Worm (Caenorhabditis elegans) whole organism, L2 larva: Measurements from ENCODE around the gene ZK1307.2.
A peak's percentile ranks its signal among the peaks of the same experiment; 100 is the strongest.

Experiments
- C34F6.9 ChIP-seq: fragments of 150-350 bp; optimal IDR thresholded peaks from 2 replicates; lab custom pipeline; 2014; ENCODE audit warnings: missing biosample characterization, missing genetic modification characterization
- F13H6.1 ChIP-seq: sonication (generic microtip); optimal IDR thresholded peaks from 2 replicates; lab custom pipeline; 2016; ENCODE audit warnings: missing genetic modification characterization, missing compliant biosample characterization
- R02D3.7 ChIP-seq: fragments of 150-350 bp; optimal IDR thresholded peaks from 2 replicates; lab custom pipeline; 2014; ENCODE audit warnings: missing biosample characterization, missing genetic modification characterization
- Y55F3AM.14 ChIP-seq: fragments of 200-800 bp; sonication (Bioruptor generic); optimal IDR thresholded peaks from 2 replicates; lab custom pipeline; 2018; ENCODE audit warnings: mild to moderate bottlenecking, missing genetic modification characterization, missing compliant biosample characterization
- ZK546.5 ChIP-seq: sonication (generic microtip); optimal IDR thresholded peaks from 2 replicates; lab custom pipeline; 2017; ENCODE audit warnings: missing biosample characterization, missing genetic modification characterization
- alr-1 ChIP-seq: fragments of 150-350 bp; optimal IDR thresholded peaks from 2 replicates; lab custom pipeline; 2014; ENCODE audit warnings: missing biosample characterization, missing genetic modification characterization
- aly-2 ChIP-seq: fragments of 150-350 bp; optimal IDR thresholded peaks from 2 replicates; lab custom pipeline; 2014; ENCODE audit warnings: missing biosample characterization, missing genetic modification characterization
- ama-1 ChIP-seq: fragments of 150-350 bp; optimal IDR thresholded peaks from 2 replicates; lab custom pipeline; 2018; ENCODE audit warnings: inconsistent platforms
- blmp-1 ChIP-seq: sonication (generic microtip); optimal IDR thresholded peaks from 2 replicates; lab custom pipeline; 2017; ENCODE audit warnings: missing genetic modification characterization, mild to moderate bottlenecking, missing compliant biosample characterization, antibody characterized with exemption, moderate library complexity; ENCODE audit not compliant: insufficient read depth
- ceh-16 ChIP-seq: fragments of 150-350 bp; optimal IDR thresholded peaks from 2 replicates; lab custom pipeline; 2014; ENCODE audit warnings: missing biosample characterization, missing genetic modification characterization
- ceh-82 ChIP-seq: fragments of 150-350 bp; optimal IDR thresholded peaks from 2 replicates; lab custom pipeline; 2014; ENCODE audit warnings: missing biosample characterization, missing genetic modification characterization
- crh-2 ChIP-seq: sonication (generic microtip); optimal IDR thresholded peaks from 2 replicates; lab custom pipeline; 2017; ENCODE audit warnings: missing biosample characterization, missing genetic modification characterization
- egl-27 ChIP-seq: sonication (generic microtip); optimal IDR thresholded peaks from 3 replicates; lab custom pipeline; 2017; ENCODE audit warnings: missing biosample characterization, missing genetic modification reagents, missing genetic modification characterization
- elt-1 ChIP-seq: fragments of 150-350 bp; optimal IDR thresholded peaks from 2 replicates; lab custom pipeline; 2014; ENCODE audit warnings: missing biosample characterization, missing genetic modification characterization
- fos-1 ChIP-seq: fragments of 150-350 bp; optimal IDR thresholded peaks from 2 replicates; lab custom pipeline; 2014; ENCODE audit warnings: missing biosample characterization, missing genetic modification characterization
- gmeb-1 ChIP-seq: fragments of 150-350 bp; optimal IDR thresholded peaks from 2 replicates; lab custom pipeline; 2014; ENCODE audit warnings: missing biosample characterization, missing genetic modification characterization
- lin-11 ChIP-seq: fragments of 150-350 bp; sonication (generic microtip); optimal IDR thresholded peaks from 2 replicates; lab custom pipeline; 2014; ENCODE audit warnings: missing biosample characterization, missing genetic modification characterization, inconsistent platforms, mixed read lengths
- lin-13 ChIP-seq: fragments of 150-350 bp; optimal IDR thresholded peaks from 2 replicates; lab custom pipeline; 2014; ENCODE audit warnings: missing biosample characterization, missing genetic modification reagents, missing genetic modification characterization
- lsy-2 ChIP-seq, 2 experiments: fragments of 150-350 bp in 1 of 2; sonication (generic microtip) in 1 of 2; optimal IDR thresholded peaks; 2 replicates each; lab custom pipeline; 2014 to 2017; ENCODE audit warnings: missing biosample characterization in 2 of 2, missing genetic modification characterization in 2 of 2
- mbf-1 ChIP-seq: sonication (generic microtip); optimal IDR thresholded peaks from 2 replicates; lab custom pipeline; 2017; ENCODE audit warnings: missing biosample characterization, missing genetic modification characterization
- mdl-1 ChIP-seq, 2 experiments: fragments of 150-350 bp in 1 of 2; sonication (generic microtip) in 1 of 2; optimal IDR thresholded peaks; 2 replicates each; lab custom pipeline; 2017; ENCODE audit warnings: missing biosample characterization in 2 of 2, missing genetic modification characterization in 2 of 2
- nhr-10 ChIP-seq: sonication (generic microtip); optimal IDR thresholded peaks from 2 replicates; lab custom pipeline; 2017; ENCODE audit warnings: missing biosample characterization, missing genetic modification characterization
- nhr-11 ChIP-seq: fragments of 150-350 bp; optimal IDR thresholded peaks from 2 replicates; lab custom pipeline; 2014; ENCODE audit warnings: missing biosample characterization, missing genetic modification characterization
- nhr-12 ChIP-seq: fragments of 150-350 bp; optimal IDR thresholded peaks from 2 replicates; lab custom pipeline; 2014; ENCODE audit warnings: missing biosample characterization, missing genetic modification characterization
- nhr-129 ChIP-seq: fragments of 150-350 bp; optimal IDR thresholded peaks from 2 replicates; lab custom pipeline; 2014; ENCODE audit warnings: missing biosample characterization, missing genetic modification characterization
- nhr-21 ChIP-seq: fragments of 150-350 bp; optimal IDR thresholded peaks from 2 replicates; lab custom pipeline; 2014; ENCODE audit warnings: missing biosample characterization, missing genetic modification characterization
- nhr-23 ChIP-seq: fragments of 150-350 bp; optimal IDR thresholded peaks from 2 replicates; lab custom pipeline; 2014; ENCODE audit warnings: missing biosample characterization, missing genetic modification reagents, missing genetic modification characterization
- nhr-237 ChIP-seq: fragments of 150-350 bp; optimal IDR thresholded peaks from 2 replicates; lab custom pipeline; 2014; ENCODE audit warnings: missing biosample characterization, missing genetic modification characterization
- nhr-25 ChIP-seq: fragments of 150-350 bp; sonication (generic microtip); optimal IDR thresholded peaks from 3 replicates; lab custom pipeline; 2014; ENCODE audit warnings: missing biosample characterization, missing genetic modification characterization
- nhr-6 ChIP-seq: fragments of 150-350 bp; optimal IDR thresholded peaks from 2 replicates; lab custom pipeline; 2014; ENCODE audit warnings: missing biosample characterization, missing genetic modification characterization
- nhr-77 ChIP-seq: fragments of 150-350 bp; optimal IDR thresholded peaks from 2 replicates; lab custom pipeline; 2014; ENCODE audit warnings: missing biosample characterization, missing genetic modification characterization
- peb-1 ChIP-seq: fragments of 150-350 bp; optimal IDR thresholded peaks from 2 replicates; lab custom pipeline; 2014; ENCODE audit warnings: missing biosample characterization, missing genetic modification characterization
- sem-4 ChIP-seq: fragments of 150-350 bp; optimal IDR thresholded peaks from 2 replicates; lab custom pipeline; 2014; ENCODE audit warnings: missing biosample characterization, missing genetic modification reagents, missing genetic modification characterization
- skn-1 ChIP-seq: sonication (generic microtip); optimal IDR thresholded peaks from 2 replicates; lab custom pipeline; 2017; ENCODE audit warnings: missing biosample characterization, missing genetic modification characterization
- sma-3 ChIP-seq: sonication (generic microtip); optimal IDR thresholded peaks from 2 replicates; lab custom pipeline; 2016; ENCODE audit warnings: missing genetic modification reagents, missing genetic modification characterization, missing compliant biosample characterization
- sma-9 ChIP-seq, 2 experiments: fragments of 150-350 bp in 1 of 2; sonication (generic microtip) in 1 of 2; optimal IDR thresholded peaks; 2 replicates each; lab custom pipeline; 2014 to 2016; ENCODE audit warnings: missing genetic modification characterization in 2 of 2, mild to moderate bottlenecking in 1 of 2, missing biosample characterization in 1 of 2, missing compliant biosample characterization in 1 of 2, missing genetic modification reagents in 1 of 2, moderate library complexity in 1 of 2
- snpc-4 ChIP-seq: fragments of 150-350 bp; optimal IDR thresholded peaks from 2 replicates; lab custom pipeline; 2014; ENCODE audit warnings: missing biosample characterization, missing genetic modification characterization
- unc-39 ChIP-seq: fragments of 150-350 bp; optimal IDR thresholded peaks from 2 replicates; lab custom pipeline; 2014; ENCODE audit warnings: missing biosample characterization, missing genetic modification characterization
- unc-55 ChIP-seq: fragments of 150-350 bp; sonication (generic microtip); optimal IDR thresholded peaks from 3 replicates; lab custom pipeline; 2014; ENCODE audit warnings: missing biosample characterization, missing genetic modification reagents, missing genetic modification characterization
- unc-62 ChIP-seq: fragments of 150-350 bp; optimal IDR thresholded peaks from 2 replicates; lab custom pipeline; 2014; ENCODE audit warnings: missing biosample characterization, missing genetic modification reagents, missing genetic modification characterization
- zag-1 ChIP-seq: fragments of 150-350 bp; optimal IDR thresholded peaks from 2 replicates; lab custom pipeline; 2014; ENCODE audit warnings: missing biosample characterization, missing genetic modification characterization
- ztf-1 ChIP-seq: fragments of 200-800 bp; sonication (Bioruptor generic); conservative IDR thresholded peaks from 2 replicates; pipeline ENCODE4 v1.3.6; 2022; ENCODE audit warnings: missing genetic modification characterization, missing compliant biosample characterization
- ztf-11 ChIP-seq: sonication (generic microtip); optimal IDR thresholded peaks from 2 replicates; lab custom pipeline; 2017; ENCODE audit warnings: missing biosample characterization, missing genetic modification characterization
- ztf-4 ChIP-seq: fragments of 150-350 bp; optimal IDR thresholded peaks from 2 replicates; lab custom pipeline; 2014; ENCODE audit warnings: missing biosample characterization, missing genetic modification characterization

The ZK1307.2 gene

ce11 chrII:9620616-9621015, 33.1 kb downstream of the ZK1307.2 start:
- no peak for TF ChIP-seq unc-55 (GFP tag; lab: Kevin White, UChicago)
- TF ChIP-seq ceh-82, result no peak
- no peak for TF ChIP-seq fos-1 (tag; lab: Kevin White, UChicago)
- no peak for TF ChIP-seq unc-62 (GFP tag; lab: Kevin White, UChicago)
- TF ChIP-seq sma-3 (GFP tag; lab: Kevin White, UChicago), result peak; percentile 1
- no peak for TF ChIP-seq ztf-4 (tag; lab: Kevin White, UChicago)
- TF ChIP-seq lin-13 (GFP tag; lab: Kevin White, UChicago), result no peak
- no peak for TF ChIP-seq nhr-237 (tag; lab: Kevin White, UChicago)
- TF ChIP-seq mbf-1 (tag; lab: Kevin White, UChicago), result no peak
- TF ChIP-seq nhr-77 (tag; lab: Kevin White, UChicago), result no peak
- no peak for TF ChIP-seq elt-1 (tag; lab: Kevin White, UChicago)
- no peak for TF ChIP-seq skn-1 (tag; lab: Kevin White, UChicago)
- no peak for TF ChIP-seq egl-27 (tag; lab: Kevin White, UChicago)
- TF ChIP-seq sem-4 (tag; lab: Kevin White, UChicago), result no peak
- TF ChIP-seq nhr-10 (tag; lab: Kevin White, UChicago), result no peak
- no peak for TF ChIP-seq peb-1 (tag; lab: Kevin White, UChicago)
- peak; percentile 29 for TF ChIP-seq nhr-6
- no peak for TF ChIP-seq alr-1 (tag; lab: Kevin White, UChicago)
- TF ChIP-seq Y55F3AM.14 (GFP tag; lab: Kevin White, UChicago), result no peak
- TF ChIP-seq mdl-1 (tag; optimal IDR thresholded peaks at IDR 0.05; lab: Kevin White, UChicago), result no peak
- TF ChIP-seq nhr-21 (tag; lab: Kevin White, UChicago), result no peak
- TF ChIP-seq gmeb-1 (tag; lab: Kevin White, UChicago), result no peak
- no peak for TF ChIP-seq snpc-4
- TF ChIP-seq C34F6.9 (tag; lab: Kevin White, UChicago), result no peak
- TF ChIP-seq aly-2 (tag; lab: Kevin White, UChicago), result no peak
- TF ChIP-seq F13H6.1 (tag; lab: Kevin White, UChicago), result no peak
- TF ChIP-seq crh-2 (tag; lab: Kevin White, UChicago), result no peak
- TF ChIP-seq nhr-11 (tag; lab: Kevin White, UChicago), result no peak
- TF ChIP-seq ztf-1 (GFP tag; lab: Robert Waterston, UW), result no peak
- no peak for TF ChIP-seq ztf-11 (tag; lab: Kevin White, UChicago)
- TF ChIP-seq zag-1 (tag; lab: Kevin White, UChicago), result no peak
- TF ChIP-seq blmp-1 (tag; lab: Kevin White, UChicago), result peak; percentile 4
- TF ChIP-seq unc-39 (tag; lab: Kevin White, UChicago), result no peak
- peak; percentile 59 for TF ChIP-seq nhr-25 (tag; lab: Kevin White, UChicago)
- no peak for TF ChIP-seq lin-11 (tag; lab: Kevin White, UChicago)
- no peak for TF ChIP-seq nhr-23
- TF ChIP-seq sma-9 (GFP tag; optimal IDR thresholded peaks at IDR 0.05; lab: Kevin White, UChicago), result peak; percentile 15
- no peak for TF ChIP-seq sma-9 (tag; optimal IDR thresholded peaks at IDR 0.05; lab: Kevin White, UChicago)
- TF ChIP-seq nhr-12 (tag; lab: Kevin White, UChicago), result no peak

- peak; percentile 33 for TF ChIP-seq ama-1 (lab: Kevin White, UChicago)
- TF ChIP-seq fos-1 (tag; lab: Kevin White, UChicago), result peak; percentile 45
- peak; percentile 13 for TF ChIP-seq F13H6.1 (tag; lab: Kevin White, UChicago)
- TF ChIP-seq aly-2 (tag; lab: Kevin White, UChicago), result no peak
Measured at ce11 chrII:9619995-9620535, 33.7 kb downstream of the ZK1307.2 start.

ce11 chrII:9619402-9619862, 34.3 kb downstream of the ZK1307.2 start:
- TF ChIP-seq lin-13 (GFP tag; lab: Kevin White, UChicago) (peak; percentile 5), F13H6.1 (tag; lab: Kevin White, UChicago) (peak; percentile 70), ztf-1 (GFP tag; lab: Robert Waterston, UW) (no peak), nhr-6 (no peak), egl-27 (tag; lab: Kevin White, UChicago) (peak; percentile 50), nhr-129 (tag; lab: Kevin White, UChicago) (peak; percentile 86), blmp-1 (tag; lab: Kevin White, UChicago) (peak; percentile 13), ama-1 (lab: Kevin White, UChicago) (peak; percentile 19), unc-39 (tag; lab: Kevin White, UChicago) (no peak), sem-4 (tag; lab: Kevin White, UChicago) (no peak), elt-1 (tag; lab: Kevin White, UChicago) (peak; percentile 81), gmeb-1 (tag; lab: Kevin White, UChicago) (no peak), skn-1 (tag; lab: Kevin White, UChicago) (peak; percentile 32), zag-1 (tag; lab: Kevin White, UChicago) (no peak), sma-9 (GFP tag; optimal IDR thresholded peaks at IDR 0.05; lab: Kevin White, UChicago) (peak; percentile 39), sma-9 (tag; optimal IDR thresholded peaks at IDR 0.05; lab: Kevin White, UChicago) (no peak), lsy-2 (tag; optimal IDR thresholded peaks at IDR 0.05; lab: Kevin White, UChicago) (peak in 1 of 2 experiments; percentile 49), nhr-12 (tag; lab: Kevin White, UChicago) (no peak), nhr-25 (tag; lab: Kevin White, UChicago) (peak; percentile 31), ceh-16 (tag; lab: Kevin White, UChicago) (peak; percentile 62), ZK546.5 (tag; lab: Kevin White, UChicago) (no peak), R02D3.7 (tag; lab: Kevin White, UChicago) (no peak), C34F6.9 (tag; lab: Kevin White, UChicago) (peak; percentile 41), aly-2 (tag; lab: Kevin White, UChicago) (no peak), fos-1 (tag; lab: Kevin White, UChicago) (peak; percentile 95), sma-3 (GFP tag; lab: Kevin White, UChicago) (peak; percentile 73), crh-2 (tag; lab: Kevin White, UChicago) (peak; percentile 45), unc-62 (GFP tag; lab: Kevin White, UChicago) (no peak), nhr-21 (tag; lab: Kevin White, UChicago) (peak; percentile 67)
